Worm (Caenorhabditis elegans) whole organism, L3 larva: ENCODE measurements around the gene twk-4.

ENCODE experiments used
- R02D3.7 ChIP-seq: fragments of 150-350 bp; optimal IDR thresholded peaks from 2 replicates; lab custom pipeline; 2014; ENCODE audit warnings: missing biosample characterization, missing genetic modification characterization
- ZK546.5 ChIP-seq: sonication (generic microtip); optimal IDR thresholded peaks from 2 replicates; lab custom pipeline; 2017; ENCODE audit warnings: missing biosample characterization, missing genetic modification characterization
- aly-2 ChIP-seq: fragments of 150-350 bp; optimal IDR thresholded peaks from 2 replicates; lab custom pipeline; 2014; ENCODE audit warnings: missing biosample characterization, missing genetic modification characterization
- ceh-28 ChIP-seq: fragments of 150-350 bp; optimal IDR thresholded peaks from 2 replicates; lab custom pipeline; 2014; ENCODE audit warnings: missing biosample characterization, missing genetic modification reagents, missing genetic modification characterization
- ceh-82 ChIP-seq: fragments of 150-350 bp; optimal IDR thresholded peaks from 2 replicates; lab custom pipeline; 2014; ENCODE audit warnings: missing biosample characterization, missing genetic modification characterization
- ceh-9 ChIP-seq: sonication (generic microtip); optimal IDR thresholded peaks from 2 replicates; lab custom pipeline; 2018; ENCODE audit warnings: missing biosample characterization, missing genetic modification characterization
- elt-2 ChIP-seq: sonication (generic microtip); optimal IDR thresholded peaks from 2 replicates; lab custom pipeline; 2016; ENCODE audit warnings: missing genetic modification reagents, mild to moderate bottlenecking, missing genetic modification characterization, missing compliant biosample characterization
- elt-3 ChIP-seq, 3 experiments: fragments of 150-350 bp in 1 of 3; sonication (generic microtip) in 2 of 3; optimal IDR thresholded peaks; 2 replicates in 2 of 3; 4 replicates in 1 of 3; lab custom pipeline; 2014 to 2017; ENCODE audit warnings: missing biosample characterization in 3 of 3, missing genetic modification characterization in 3 of 3
- fkh-10 ChIP-seq: sonication (generic microtip); optimal IDR thresholded peaks from 2 replicates; lab custom pipeline; 2017; ENCODE audit warnings: missing biosample characterization, missing genetic modification reagents, missing genetic modification characterization
- fkh-2 ChIP-seq: fragments of 150-350 bp; optimal IDR thresholded peaks from 2 replicates; lab custom pipeline; 2014; ENCODE audit warnings: missing biosample characterization, missing genetic modification reagents, missing genetic modification characterization
- hmg-11 ChIP-seq: sonication (generic microtip); optimal IDR thresholded peaks from 2 replicates; lab custom pipeline; 2016; ENCODE audit warnings: missing genetic modification characterization, missing compliant biosample characterization
- jun-1 ChIP-seq: fragments of 150-350 bp; optimal IDR thresholded peaks from 2 replicates; lab custom pipeline; 2014; ENCODE audit warnings: missing biosample characterization, missing genetic modification reagents, missing genetic modification characterization
- lin-15B ChIP-seq: fragments of 150-350 bp; optimal IDR thresholded peaks from 2 replicates; lab custom pipeline; 2014; ENCODE audit warnings: missing biosample characterization, missing genetic modification characterization
- lsy-12 ChIP-seq: sonication (generic microtip); optimal IDR thresholded peaks from 2 replicates; lab custom pipeline; 2016; ENCODE audit warnings: mild to moderate bottlenecking, missing genetic modification characterization, missing compliant biosample characterization
- mdl-1 ChIP-seq: fragments of 150-350 bp; optimal IDR thresholded peaks from 2 replicates; lab custom pipeline; 2014; ENCODE audit warnings: missing biosample characterization, missing genetic modification characterization
- mml-1 ChIP-seq: fragments of 150-350 bp; sonication (generic microtip); optimal IDR thresholded peaks from 3 replicates; lab custom pipeline; 2014; ENCODE audit warnings: missing biosample characterization, missing genetic modification characterization
- nfya-1 ChIP-seq: sonication (generic microtip); optimal IDR thresholded peaks from 2 replicates; lab custom pipeline; 2017; ENCODE audit warnings: missing genetic modification characterization, mild to moderate bottlenecking, missing compliant biosample characterization, antibody characterized with exemption, moderate library complexity; ENCODE audit not compliant: insufficient read depth
- nhr-12 ChIP-seq: fragments of 150-350 bp; optimal IDR thresholded peaks from 2 replicates; lab custom pipeline; 2014; ENCODE audit warnings: missing biosample characterization, missing genetic modification characterization
- nhr-23 ChIP-seq: fragments of 150-350 bp; optimal IDR thresholded peaks from 2 replicates; lab custom pipeline; 2014; ENCODE audit warnings: missing biosample characterization, missing genetic modification reagents, missing genetic modification characterization
- nhr-237 ChIP-seq: fragments of 150-350 bp; optimal IDR thresholded peaks from 2 replicates; lab custom pipeline; 2014; ENCODE audit warnings: missing biosample characterization, missing genetic modification characterization
- nhr-25 ChIP-seq: sonication (generic microtip); optimal IDR thresholded peaks from 2 replicates; lab custom pipeline; 2017; ENCODE audit warnings: missing biosample characterization, missing genetic modification characterization
- nhr-43 ChIP-seq: sonication (generic microtip); optimal IDR thresholded peaks from 2 replicates; lab custom pipeline; 2016; ENCODE audit warnings: mild to moderate bottlenecking, missing genetic modification characterization, missing compliant biosample characterization; ENCODE audit not compliant: poor library complexity, severe bottlenecking
- nhr-67 ChIP-seq: fragments of 150-350 bp; optimal IDR thresholded peaks from 2 replicates; lab custom pipeline; 2014; ENCODE audit warnings: missing biosample characterization, missing genetic modification characterization
- nhr-76 ChIP-seq: fragments of 150-350 bp; sonication (generic microtip); optimal IDR thresholded peaks from 5 replicates; lab custom pipeline; 2014; ENCODE audit warnings: missing biosample characterization, missing genetic modification characterization
- nhr-77 ChIP-seq: fragments of 150-350 bp; optimal IDR thresholded peaks from 2 replicates; lab custom pipeline; 2014; ENCODE audit warnings: missing biosample characterization, missing genetic modification characterization
- sea-2 ChIP-seq: fragments of 150-350 bp; sonication (generic microtip); optimal IDR thresholded peaks from 4 replicates; lab custom pipeline; 2014; ENCODE audit warnings: missing biosample characterization, missing genetic modification reagents, missing genetic modification characterization
- skn-1 ChIP-seq: fragments of 150-350 bp; optimal IDR thresholded peaks from 2 replicates; lab custom pipeline; 2014; ENCODE audit warnings: missing biosample characterization, missing genetic modification characterization
- snpc-4 ChIP-seq: fragments of 150-350 bp; optimal IDR thresholded peaks from 2 replicates; lab custom pipeline; 2014; ENCODE audit warnings: missing biosample characterization, missing genetic modification characterization
- unc-62 ChIP-seq: fragments of 150-350 bp; sonication (generic microtip); optimal IDR thresholded peaks from 4 replicates; lab custom pipeline; 2014; ENCODE audit warnings: missing biosample characterization, missing genetic modification reagents, missing genetic modification characterization
- ztf-11 ChIP-seq: fragments of 150-350 bp; optimal IDR thresholded peaks from 2 replicates; lab custom pipeline; 2014; ENCODE audit warnings: missing biosample characterization, missing genetic modification characterization

The twk-4 gene

ce11 chrII:9173471-9173870 is 20.6 kb downstream of the twk-4 start:
- TF ChIP-seq nhr-43 (tag; lab: Kevin White, UChicago) (no peak), ceh-9 (tag; lab: Kevin White, UChicago) (no peak), skn-1 (tag; lab: Kevin White, UChicago) (no peak), ceh-82 (tag; lab: Kevin White, UChicago) (no peak), nhr-67 (tag; lab: Kevin White, UChicago) (no peak), mml-1 (tag; lab: Kevin White, UChicago) (no peak), elt-3 (tag; optimal IDR thresholded peaks at IDR 0.05; lab: Kevin White, UChicago) (no peak), elt-2 (tag; lab: Kevin White, UChicago) (no peak), mdl-1 (no peak), nhr-23 (tag; lab: Kevin White, UChicago) (no peak)

- TF ChIP-seq nhr-23 (tag; lab: Kevin White, UChicago) = no peak
Measured at ce11 chrII:9172849-9173248, 21.2 kb downstream of the twk-4 start, which contains the start of gene T23G7.2. T23G7.2 (minus strand) TSS chrII:9172949.

- no peak for TF ChIP-seq nfya-1 (tag; lab: Kevin White, UChicago)
- TF ChIP-seq nhr-25 (tag; lab: Kevin White, UChicago) = no peak
- TF ChIP-seq aly-2 = no peak
- no peak for TF ChIP-seq R02D3.7 (tag; lab: Kevin White, UChicago)
- TF ChIP-seq hmg-11 (tag; lab: Kevin White, UChicago) = no peak
- no peak for TF ChIP-seq lin-15B (tag; lab: Kevin White, UChicago)
- TF ChIP-seq unc-62 (GFP tag; lab: Kevin White, UChicago) = no peak
- TF ChIP-seq lsy-12 (tag; lab: Kevin White, UChicago) = no peak
- no peak for TF ChIP-seq fkh-10 (GFP tag; lab: Kevin White, UChicago)
- no peak for TF ChIP-seq nhr-237 (tag; lab: Kevin White, UChicago)
- no peak for TF ChIP-seq ceh-82 (tag; lab: Kevin White, UChicago)
- TF ChIP-seq ztf-11 = no peak
- TF ChIP-seq sea-2 (GFP tag; lab: Kevin White, UChicago) = no peak
- TF ChIP-seq elt-3 (tag; optimal IDR thresholded peaks at IDR 0.05; lab: Kevin White, UChicago) = no peak
- TF ChIP-seq nhr-77 (tag; lab: Kevin White, UChicago) = no peak
- no peak for TF ChIP-seq elt-2 (tag; lab: Kevin White, UChicago)
- no peak for TF ChIP-seq nhr-43 (tag; lab: Kevin White, UChicago)
- no peak for TF ChIP-seq mml-1 (tag; lab: Kevin White, UChicago)
Measured at ce11 chrII:9171466-9172187, 22.5 kb downstream of the twk-4 start.

ce11 chrII:9170851-9171250 is 23.2 kb downstream of the twk-4 start:
- TF ChIP-seq ceh-9 (tag; lab: Kevin White, UChicago) (no peak), mml-1 (tag; lab: Kevin White, UChicago) (no peak), nhr-76 (tag; lab: Kevin White, UChicago) (no peak), nhr-12 (tag; lab: Kevin White, UChicago) (no peak), jun-1 (tag; lab: Kevin White, UChicago) (no peak), nhr-23 (tag; lab: Kevin White, UChicago) (no peak), fkh-2 (tag; lab: Kevin White, UChicago) (no peak)

- no peak for TF ChIP-seq ZK546.5 (tag; lab: Kevin White, UChicago)
- TF ChIP-seq nhr-25 (tag; lab: Kevin White, UChicago) = no peak
- no peak for TF ChIP-seq snpc-4 (tag; lab: Kevin White, UChicago)
- no peak for TF ChIP-seq ceh-28
- TF ChIP-seq jun-1 (tag; lab: Kevin White, UChicago) = no peak
- no peak for TF ChIP-seq nhr-12 (tag; lab: Kevin White, UChicago)
Measured at ce11 chrII:9170048-9170447, 24.0 kb downstream of the twk-4 start.
